Fruit fly (Drosophila melanogaster) Kc167 (cell line): ENCODE data around the gene Oct-TyrR.

Experiments used
- Myc ChIP-seq: fragments of >200 bp; optimal IDR thresholded peaks from 2 replicates; lab custom pipeline; 2017; ENCODE audit warnings: missing external identifiers
- Sin3A ChIP-seq: fragments of >200 bp; optimal IDR thresholded peaks from 2 replicates; lab custom pipeline; 2018; ENCODE audit warnings: missing external identifiers
- h ChIP-seq: fragments of >200 bp; optimal IDR thresholded peaks from 3 replicates; lab custom pipeline; 2018; ENCODE audit warnings: missing external identifiers
- insv ChIP-seq: fragments of >200 bp; optimal IDR thresholded peaks from 3 replicates; lab custom pipeline; 2018; ENCODE audit warnings: missing external identifiers
- psq ChIP-seq: fragments of >200 bp; optimal IDR thresholded peaks from 2 replicates; lab custom pipeline; 2017; ENCODE audit warnings: missing external identifiers
- ttk ChIP-seq: sonication (Bioruptor generic); optimal IDR thresholded peaks from 2 replicates; lab custom pipeline; 2017; ENCODE audit warnings: missing external identifiers

The Oct-TyrR gene

DNA sequence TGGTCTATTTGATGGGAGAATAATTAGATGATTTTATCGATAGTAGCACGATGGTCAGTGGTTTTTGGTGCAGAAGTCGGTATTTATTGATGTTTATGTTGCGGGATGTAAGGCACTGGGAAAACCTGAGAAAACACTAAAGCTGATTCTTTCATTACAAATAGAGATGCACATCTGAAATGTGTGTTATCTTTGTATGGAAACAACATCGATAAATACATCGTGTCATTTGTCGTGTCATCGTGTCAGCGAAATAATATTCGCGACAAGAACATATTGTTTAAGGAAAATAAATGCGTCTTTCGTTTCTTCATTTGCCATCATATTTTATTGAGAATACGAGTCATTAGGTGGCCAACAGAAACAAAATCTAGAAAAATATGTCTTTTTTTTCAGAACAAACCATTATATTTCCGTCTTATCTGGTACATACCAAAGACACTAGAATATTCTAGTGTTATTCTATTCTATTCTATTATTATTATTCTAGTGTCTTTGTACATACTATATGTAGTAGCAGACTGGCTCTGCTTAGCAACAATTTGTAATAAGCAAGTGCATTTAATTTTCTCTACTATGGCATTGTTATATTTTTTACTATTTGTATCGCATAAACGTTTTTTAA lies 39.7 kb downstream of the Oct-TyrR start, which contains the start of gene CG7133:
Gene CG7133, minus strand, starts transcription at position 177 of the 625 bp plus-strand sequence.
- no peak for TF ChIP-seq ttk
- no peak for TF ChIP-seq Myc (lab: Kevin White, UChicago)
- no peak for TF ChIP-seq h
- TF ChIP-seq insv (lab: Kevin White, UChicago) = no peak

DNA sequence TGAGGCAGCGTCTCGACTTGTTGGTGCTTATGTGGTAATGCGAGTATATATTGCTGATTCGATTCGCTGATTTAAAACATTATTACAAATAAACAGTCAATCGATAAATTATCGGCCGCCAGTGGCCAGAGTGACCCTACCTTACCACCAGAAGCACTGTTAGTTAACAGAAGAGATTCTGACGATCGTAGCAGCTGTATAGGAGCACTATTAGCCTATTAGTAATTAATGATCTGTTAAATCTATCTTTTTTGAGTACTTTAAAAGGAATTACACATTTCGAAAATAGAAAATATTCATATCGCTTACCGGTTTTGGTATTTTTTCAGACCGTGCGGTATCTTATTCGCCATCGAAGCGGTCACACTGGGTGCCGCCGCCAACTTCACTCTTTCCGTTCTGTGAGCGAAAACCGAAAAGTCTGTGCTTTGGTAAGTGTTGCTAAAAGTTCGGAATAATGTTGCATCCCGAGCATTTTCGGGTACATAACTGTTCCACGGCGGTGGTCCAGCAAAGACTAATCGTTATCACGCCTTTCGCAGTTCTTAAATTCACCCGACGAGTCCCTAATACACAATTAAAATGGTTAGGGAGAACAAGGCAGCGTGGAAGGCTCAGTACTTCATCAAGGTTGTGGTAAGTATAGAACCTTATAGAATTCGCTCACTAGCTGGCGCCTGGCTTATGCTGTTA lies 41.0 kb downstream of the Oct-TyrR start, which contains the start of the genes CG7130 and RpLP0:
Gene CG7130, minus strand, starts transcription at position 51 of the 693 bp plus-strand sequence.
Gene RpLP0, plus strand, starts transcription at position 162 of the 693 bp plus-strand sequence.
- TF ChIP-seq Sin3A (lab: Kevin White, UChicago) (no peak), h (no peak), insv (lab: Kevin White, UChicago) (no peak), Myc (lab: Kevin White, UChicago) (no peak), ttk (no peak), psq (lab: Kevin White, UChicago) (no peak)

- TF ChIP-seq ttk (no peak), Myc (lab: Kevin White, UChicago) (no peak), psq (lab: Kevin White, UChicago) (no peak), insv (lab: Kevin White, UChicago) (no peak), h (no peak), Sin3A (lab: Kevin White, UChicago) (no peak)
Observed at dm6 chr3L:22078063-22078462, 43.3 kb downstream of the Oct-TyrR start.

dm6 chr3L:22080022-22080421 lies 45.2 kb downstream of the Oct-TyrR start, which contains the start of gene Sfp79B:
Sfp79B (plus strand) TSS chr3L:22080322.
- TF ChIP-seq h (no peak), Sin3A (lab: Kevin White, UChicago) (no peak), ttk (no peak), insv (lab: Kevin White, UChicago) (no peak), psq (lab: Kevin White, UChicago) (no peak), Myc (lab: Kevin White, UChicago) (no peak)

DNA sequence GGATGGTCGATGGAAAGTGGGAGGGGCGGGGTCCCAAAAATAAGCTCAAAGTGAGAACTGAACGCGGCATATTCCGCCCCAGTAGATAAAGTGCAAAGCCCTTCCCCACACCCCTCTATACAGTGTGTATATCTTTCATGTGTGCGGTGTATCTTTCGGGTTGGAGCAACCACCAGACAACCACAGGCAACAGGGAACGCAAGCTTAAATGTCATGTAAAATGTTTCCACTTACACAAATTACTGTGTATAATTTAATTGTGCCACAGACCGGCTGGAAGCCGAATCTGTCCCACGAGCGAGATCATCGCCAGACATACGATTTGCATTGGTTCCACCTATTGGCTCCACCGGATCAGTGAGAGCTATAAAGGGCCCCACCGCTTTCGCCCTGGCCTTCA lies 47.6 kb downstream of the Oct-TyrR start, which contains the start of gene msopa:
Gene msopa, plus strand, starts transcription at position 301 of the 400 bp plus-strand sequence.
- no peak for TF ChIP-seq h
- no peak for TF ChIP-seq insv (lab: Kevin White, UChicago)
- no peak for TF ChIP-seq psq (lab: Kevin White, UChicago)
- no peak for TF ChIP-seq Sin3A (lab: Kevin White, UChicago)
- no peak for TF ChIP-seq Myc (lab: Kevin White, UChicago)
- TF ChIP-seq ttk = no peak

DNA sequence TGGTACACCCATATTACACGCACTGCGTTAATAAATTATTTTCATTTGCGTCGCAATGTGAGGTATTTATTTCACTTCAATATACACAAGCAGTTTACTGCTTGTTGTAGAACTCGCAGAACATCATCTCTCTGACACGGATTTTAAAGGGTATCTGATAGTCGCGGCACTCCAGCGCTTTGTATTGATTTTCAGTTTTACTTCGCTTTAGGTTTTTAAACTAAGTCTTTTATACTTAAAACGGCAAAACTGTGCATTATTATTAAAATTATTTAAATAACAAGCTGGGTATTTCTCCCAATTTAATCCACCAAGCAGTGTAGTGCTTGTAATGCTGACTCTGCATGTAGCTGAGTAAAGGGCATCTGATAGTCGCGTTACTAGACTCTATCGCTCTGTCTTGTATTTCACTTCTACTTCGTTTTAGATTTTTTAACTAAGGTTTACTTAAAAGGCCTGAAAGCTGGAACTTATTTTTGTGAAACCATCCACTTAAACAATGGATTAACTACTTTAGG lies 48.4 kb downstream of the Oct-TyrR start:
- no peak for TF ChIP-seq psq (lab: Kevin White, UChicago)
- TF ChIP-seq ttk = no peak
- no peak for TF ChIP-seq h
- no peak for TF ChIP-seq Sin3A (lab: Kevin White, UChicago)
- TF ChIP-seq Myc (lab: Kevin White, UChicago) = no peak
- TF ChIP-seq insv (lab: Kevin White, UChicago) = no peak

dm6 chr3L:22091339-22091738 lies 56.5 kb downstream of the Oct-TyrR start:
- no peak for TF ChIP-seq psq (lab: Kevin White, UChicago)
- TF ChIP-seq h = no peak
- TF ChIP-seq insv (lab: Kevin White, UChicago) = no peak
- no peak for TF ChIP-seq Myc (lab: Kevin White, UChicago)
- no peak for TF ChIP-seq Sin3A (lab: Kevin White, UChicago)
- TF ChIP-seq ttk = no peak

- TF ChIP-seq ttk = no peak
- TF ChIP-seq insv (lab: Kevin White, UChicago) = no peak
Observed at dm6 chr3L:22094308-22094866, 59.6 kb downstream of the Oct-TyrR start.

DNA sequence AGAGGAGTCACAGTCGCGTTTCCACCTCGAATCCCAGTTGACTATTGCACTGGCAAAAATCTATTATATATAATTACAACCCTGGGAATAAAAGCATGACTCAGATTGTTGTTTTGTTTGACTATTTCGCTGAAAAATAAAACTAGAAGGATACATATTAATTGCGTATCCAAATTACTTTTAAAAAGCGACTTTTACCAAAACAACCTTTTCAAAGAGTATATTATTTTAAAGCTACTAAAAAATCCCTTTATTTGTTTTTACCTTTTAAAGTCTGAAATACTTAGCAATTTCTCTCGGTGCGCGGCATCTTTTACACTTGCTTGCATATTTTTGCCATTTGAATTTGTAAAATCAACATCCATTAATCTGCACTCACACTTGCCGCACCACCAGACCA lies 71.9 kb downstream of the Oct-TyrR start:
- no peak for TF ChIP-seq insv (lab: Kevin White, UChicago)
- no peak for TF ChIP-seq ttk
- TF ChIP-seq h = no peak
- no peak for TF ChIP-seq Myc (lab: Kevin White, UChicago)
- TF ChIP-seq psq (lab: Kevin White, UChicago) = no peak
- TF ChIP-seq Sin3A (lab: Kevin White, UChicago) = no peak

DNA sequence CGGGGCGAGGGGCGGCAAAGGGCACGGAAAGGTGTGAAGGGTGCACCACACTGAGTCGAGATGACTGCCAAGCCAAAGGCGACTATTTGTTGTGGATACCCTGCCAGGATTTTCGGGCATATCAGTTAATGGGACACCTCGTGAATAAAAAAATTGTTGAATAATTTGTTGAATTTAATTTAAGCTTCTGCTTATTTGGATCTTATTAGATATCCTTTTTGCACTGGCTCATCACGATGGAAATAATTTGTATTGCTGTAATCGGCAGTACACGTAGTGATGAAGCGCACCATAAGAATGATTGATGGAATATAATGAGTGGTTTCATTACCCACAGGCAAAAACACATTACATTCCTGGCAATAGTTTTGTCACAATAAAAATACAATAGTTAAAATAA lies 75.1 kb downstream of the Oct-TyrR start:
- TF ChIP-seq h (no peak), ttk (no peak), psq (lab: Kevin White, UChicago) (no peak), Myc (lab: Kevin White, UChicago) (no peak), Sin3A (lab: Kevin White, UChicago) (no peak), insv (lab: Kevin White, UChicago) (no peak)

DNA sequence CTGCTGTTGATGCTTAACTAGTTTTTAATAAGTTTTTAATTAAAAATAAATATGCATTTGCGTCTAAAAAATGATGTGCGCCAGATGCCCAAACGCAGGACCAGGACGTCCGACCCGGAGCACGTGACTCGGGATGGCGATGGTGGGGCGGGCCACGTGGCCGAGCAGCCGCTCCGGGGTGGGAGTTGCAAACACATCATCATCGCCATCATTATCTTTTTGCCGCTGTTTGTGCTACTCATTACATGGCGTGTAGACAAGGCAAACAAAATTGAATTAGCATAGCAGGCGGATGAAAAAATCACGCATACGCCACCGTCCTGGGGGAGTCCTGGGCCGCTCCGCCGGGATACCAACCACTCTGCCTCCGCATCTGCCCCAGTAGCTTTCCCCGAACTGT lies 78.4 kb downstream of the Oct-TyrR start:
- TF ChIP-seq insv (lab: Kevin White, UChicago) (no peak), Sin3A (lab: Kevin White, UChicago) (no peak), psq (lab: Kevin White, UChicago) (no peak), ttk (no peak), Myc (lab: Kevin White, UChicago) (no peak), h (no peak)
